Worm (Caenorhabditis elegans): ENCODE results near the gene kvs-3.

DNA sequence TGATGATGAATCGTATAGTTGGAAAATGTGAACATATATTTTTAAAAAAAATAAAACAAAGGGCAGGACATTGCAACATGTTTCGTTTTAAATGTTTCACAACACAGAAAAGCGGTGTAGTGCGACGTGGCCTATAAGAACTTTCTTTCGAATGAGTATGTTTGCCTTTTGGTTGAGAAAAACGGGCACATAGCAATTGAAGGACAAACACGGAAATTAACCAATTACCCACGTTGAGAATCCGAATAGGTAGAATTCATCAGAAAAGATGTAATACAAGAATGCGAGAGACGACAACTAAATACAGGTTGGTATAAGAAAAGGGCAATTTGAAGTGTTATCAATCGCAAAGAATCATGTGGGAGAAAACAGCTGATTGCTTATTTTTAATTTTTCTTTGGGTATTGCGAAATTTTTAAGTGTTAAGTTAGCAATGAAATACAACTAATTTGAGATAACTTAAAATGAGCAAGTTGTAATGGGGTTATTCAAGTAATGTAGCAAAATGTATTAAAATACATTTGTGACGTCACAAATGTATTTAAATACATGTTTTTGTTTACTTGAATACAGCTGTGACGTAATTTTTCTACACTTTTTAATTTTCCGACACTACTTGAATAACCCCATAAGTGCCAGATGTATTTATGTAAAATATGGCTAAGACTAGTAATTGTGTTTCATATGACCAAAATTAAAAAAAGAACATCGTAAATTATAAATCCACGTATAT, 15.4 kb downstream of the kvs-3 start, which contains the start of gene acl-14:
- TF ChIP-seq elt-1 (tag; optimal IDR thresholded peaks at IDR 0.05) (no peak), skn-1 (tag; optimal IDR thresholded peaks at IDR 0.05) (no peak), dmd-4 (tag; optimal IDR thresholded peaks at IDR 0.05) (no peak), zag-1 (tag; optimal IDR thresholded peaks at IDR 0.05) (no peak), unc-39 (tag; optimal IDR thresholded peaks at IDR 0.05) (no peak), nhr-25 (tag; optimal IDR thresholded peaks at IDR 0.05) (peak; percentile 59), aly-2 (tag; optimal IDR thresholded peaks at IDR 0.05) (no peak), elt-3 (tag; optimal IDR thresholded peaks at IDR 0.05) (no peak), ZK546.5 (tag; optimal IDR thresholded peaks at IDR 0.05) (no peak), F13H6.1 (tag; optimal IDR thresholded peaks at IDR 0.05) (no peak), sma-9 (GFP tag; optimal IDR thresholded peaks at IDR 0.05) (peak; percentile 18), sma-9 (tag; optimal IDR thresholded peaks at IDR 0.05) (no peak)
